Worm (Caenorhabditis elegans) whole organism, midembryonic: ENCODE data around the gene str-165.

Experiments used
- T22C8.4 ChIP-seq: fragments of 200-800 bp; sonication (Bioruptor generic); IDR thresholded peaks from 2 replicates; pipeline ENCODE4 v1.3.6; 2022; ENCODE audit warnings: missing genetic modification characterization, missing compliant biosample characterization
- cog-1 ChIP-seq: sonication (generic microtip); optimal IDR thresholded peaks from 2 replicates; lab custom pipeline; 2016; ENCODE audit warnings: missing genetic modification characterization, missing compliant biosample characterization
- flt-1 ChIP-seq: fragments of 200-800 bp; sonication (Bioruptor generic); IDR thresholded peaks from 2 replicates; pipeline ENCODE4 v1.3.6; 2022; ENCODE audit warnings: missing genetic modification characterization, missing compliant biosample characterization
- klf-2 ChIP-seq: fragments of 200-800 bp; sonication (Bioruptor generic); conservative IDR thresholded peaks from 2 replicates; pipeline ENCODE4 v1.3.6; 2022; ENCODE audit warnings: missing genetic modification reagents, missing genetic modification characterization, missing compliant biosample characterization
- med-1 ChIP-seq: sonication (generic microtip); optimal IDR thresholded peaks from 2 replicates; lab custom pipeline; 2017; ENCODE audit warnings: missing genetic modification characterization, mild to moderate bottlenecking, missing compliant biosample characterization, antibody characterized with exemption, missing genetic modification reagents; ENCODE audit not compliant: insufficient read depth
- ref-1 ChIP-seq: fragments of 200-800 bp; sonication (Bioruptor generic); conservative IDR thresholded peaks from 2 replicates; pipeline ENCODE4 v1.3.6; 2022; ENCODE audit warnings: missing genetic modification reagents, missing genetic modification characterization, missing compliant biosample characterization
- tab-1 ChIP-seq: fragments of 200-800 bp; sonication (Bioruptor generic); IDR thresholded peaks from 2 replicates; pipeline ENCODE4 v1.3.6; 2022; ENCODE audit warnings: missing genetic modification characterization, missing compliant biosample characterization
- ztf-23 ChIP-seq: fragments of 200-800 bp; sonication (Bioruptor generic); IDR thresholded peaks from 2 replicates; pipeline ENCODE4 v1.3.6; 2022; ENCODE audit warnings: missing genetic modification reagents, missing genetic modification characterization, missing compliant biosample characterization
- ztf-29 ChIP-seq: fragments of 200-800 bp; sonication (Bioruptor generic); IDR thresholded peaks from 2 replicates; pipeline ENCODE4 v1.3.6; 2022; ENCODE audit warnings: missing genetic modification reagents, missing genetic modification characterization, missing compliant biosample characterization

- no peak for TF ChIP-seq ztf-23 (GFP tag; lab: Robert Waterston, UW)
- TF ChIP-seq cog-1 (tag; lab: Kevin White, UChicago), result no peak
- TF ChIP-seq ref-1, result no peak
- TF ChIP-seq tab-1, result no peak
- no peak for TF ChIP-seq klf-2 (GFP tag; lab: Robert Waterston, UW)
- TF ChIP-seq flt-1, result no peak
- TF ChIP-seq ztf-29 (GFP tag; lab: Robert Waterston, UW), result no peak
- no peak for TF ChIP-seq T22C8.4 (GFP tag; lab: Robert Waterston, UW)
- no peak for TF ChIP-seq med-1 (GFP tag; lab: Kevin White, UChicago)
These were observed 31.7 kb upstream of the str-165 start for ce11 chrV:13799190-13799589.
